Worm (Caenorhabditis elegans) whole organism, young adult: ENCODE measurements around the gene dhs-26.

Source experiments
- cebp-2 ChIP-seq: fragments of 200-800 bp; sonication (Bioruptor generic); IDR thresholded peaks from 2 replicates; pipeline ENCODE4 v1.3.6; 2022; ENCODE audit warnings: missing genetic modification characterization, missing compliant biosample characterization
- tlf-1 ChIP-seq: fragments of 200-800 bp; sonication (Bioruptor generic); optimal IDR thresholded peaks from 2 replicates; lab custom pipeline; 2018; ENCODE audit warnings: mild to moderate bottlenecking, missing genetic modification characterization, missing compliant biosample characterization

DNA sequence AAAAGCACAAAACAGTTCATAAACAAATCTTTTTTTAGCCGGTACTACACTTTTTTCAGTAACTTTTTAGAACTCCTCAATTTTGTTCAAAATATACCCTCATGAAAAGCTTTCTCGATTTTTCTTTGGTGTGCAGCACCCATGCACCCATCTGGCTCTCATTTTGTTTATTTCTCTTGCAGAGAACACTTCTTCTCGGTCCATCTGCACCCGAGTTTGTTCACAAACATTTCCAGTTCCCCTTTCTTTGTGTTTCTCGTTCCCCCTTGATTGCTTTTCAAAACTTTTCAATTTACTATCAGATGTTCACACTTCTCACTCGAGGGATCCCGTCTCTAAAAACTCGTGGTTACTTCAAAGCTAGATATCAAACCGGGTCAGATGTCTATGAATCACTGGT, 31.3 kb upstream of the dhs-26 start, which contains the start of gene slcf-2:
- TF ChIP-seq tlf-1 (no peak), cebp-2 (GFP tag; lab: Robert Waterston, UW) (no peak)
